Worm (Caenorhabditis elegans): ENCODE measurements around the gene hpo-7.

ce11 chrII:2138901-2139300, 3.4 kb upstream of the hpo-7 start:
- TF ChIP-seq hmg-4 (GFP tag; optimal IDR thresholded peaks at IDR 0.05): no peak
- TF ChIP-seq pes-1 (GFP tag; IDR thresholded peaks at IDR 0.05): no peak
- TF ChIP-seq tbx-11 (GFP tag; IDR thresholded peaks at IDR 0.05): no peak
- TF ChIP-seq ama-1 (optimal IDR thresholded peaks at IDR 0.05): no peak
- TF ChIP-seq scrt-1 (GFP tag; IDR thresholded peaks at IDR 0.05): no peak
- no peak for TF ChIP-seq ets-7 (tag; optimal IDR thresholded peaks at IDR 0.05)
